Worm (Caenorhabditis elegans) whole organism, early embryonic: ENCODE results near the gene srz-69.

Experiments
- B0310.2 ChIP-seq: sonication (generic microtip); optimal IDR thresholded peaks from 2 replicates; lab custom pipeline; 2016; ENCODE audit warnings: mild to moderate bottlenecking, missing genetic modification characterization, missing compliant biosample characterization
- F13C5.2 ChIP-seq: sonication (generic microtip); optimal IDR thresholded peaks from 2 replicates; lab custom pipeline; 2017; ENCODE audit warnings: mild to moderate bottlenecking, missing genetic modification characterization, inconsistent platforms, missing compliant biosample characterization
- aly-1 ChIP-seq: sonication (generic microtip); optimal IDR thresholded peaks from 2 replicates; lab custom pipeline; 2016; ENCODE audit warnings: missing genetic modification characterization, missing compliant biosample characterization
- ama-1 ChIP-seq: fragments of 150-350 bp; optimal IDR thresholded peaks from 2 replicates; lab custom pipeline; 2014
- ceh-13 ChIP-seq: fragments of 200-800 bp; sonication (Bioruptor generic); optimal IDR thresholded peaks from 2 replicates; lab custom pipeline; 2018; ENCODE audit warnings: mild to moderate bottlenecking, missing genetic modification characterization, missing compliant biosample characterization
- ceh-36 ChIP-seq: sonication (generic microtip); optimal IDR thresholded peaks from 2 replicates; lab custom pipeline; 2016; ENCODE audit warnings: missing genetic modification characterization, inconsistent platforms, missing compliant biosample characterization
- ets-7 ChIP-seq: sonication (generic microtip); optimal IDR thresholded peaks from 2 replicates; lab custom pipeline; 2016; ENCODE audit warnings: missing genotype, missing genetic modification characterization, missing compliant biosample characterization
- flt-1 ChIP-seq: fragments of 200-800 bp; sonication (Bioruptor generic); IDR thresholded peaks from 2 replicates; pipeline ENCODE4 v1.3.6; 2022; ENCODE audit warnings: missing genetic modification characterization, missing compliant biosample characterization
- hmbx-1 ChIP-seq: sonication (generic microtip); optimal IDR thresholded peaks from 2 replicates; lab custom pipeline; 2016; ENCODE audit warnings: mild to moderate bottlenecking, missing genetic modification characterization, missing compliant biosample characterization
- hmg-4 ChIP-seq: fragments of 200-800 bp; sonication (Bioruptor generic); optimal IDR thresholded peaks from 2 replicates; lab custom pipeline; 2018; ENCODE audit warnings: mild to moderate bottlenecking, missing genetic modification characterization, missing compliant biosample characterization
- hnd-1 ChIP-seq: sonication (generic microtip); optimal IDR thresholded peaks from 2 replicates; lab custom pipeline; 2016; ENCODE audit warnings: missing genetic modification characterization, missing compliant biosample characterization
- pes-1 ChIP-seq: fragments of 200-800 bp; sonication (Bioruptor generic); IDR thresholded peaks from 2 replicates; pipeline ENCODE4 v1.3.6; 2022; ENCODE audit warnings: missing genetic modification reagents, missing genetic modification characterization, missing compliant biosample characterization
- scrt-1 ChIP-seq: fragments of 200-800 bp; sonication (Bioruptor generic); IDR thresholded peaks from 2 replicates; pipeline ENCODE4 v1.3.6; 2022; ENCODE audit warnings: missing genetic modification characterization, missing compliant biosample characterization
- sea-1 ChIP-seq: fragments of 200-800 bp; sonication (Bioruptor generic); conservative IDR thresholded peaks from 2 replicates; pipeline ENCODE4 v1.3.6; 2022; ENCODE audit warnings: missing genetic modification characterization, missing compliant biosample characterization
- tbx-11 ChIP-seq: fragments of 200-800 bp; sonication (Bioruptor generic); IDR thresholded peaks from 2 replicates; pipeline ENCODE4 v1.3.6; 2022; ENCODE audit warnings: missing genetic modification characterization, missing compliant biosample characterization
- tbx-37 ChIP-seq: fragments of 200-800 bp; sonication (Bioruptor generic); conservative IDR thresholded peaks from 2 replicates; pipeline ENCODE4 v1.3.6; 2022; ENCODE audit warnings: missing genetic modification reagents, missing genetic modification characterization, missing compliant biosample characterization
- tra-4 ChIP-seq: sonication (generic microtip); optimal IDR thresholded peaks from 2 replicates; lab custom pipeline; 2017; ENCODE audit warnings: missing genetic modification characterization, missing compliant biosample characterization

Gene srz-69

ce11 chrIV:3519352-3519751, 42.3 kb upstream of the srz-69 start:
- TF ChIP-seq aly-1 (tag; lab: Kevin White, UChicago) (no peak), ceh-13 (GFP tag; lab: Kevin White, UChicago) (no peak), tbx-11 (GFP tag; lab: Robert Waterston, UW) (no peak), hmg-4 (GFP tag; lab: Kevin White, UChicago) (no peak), tbx-37 (GFP tag; lab: Robert Waterston, UW) (no peak)

- TF ChIP-seq tra-4 (tag; lab: Kevin White, UChicago) = no peak
- TF ChIP-seq tbx-11 (GFP tag; lab: Robert Waterston, UW) = no peak
- TF ChIP-seq hnd-1 = no peak
- no peak for TF ChIP-seq hmg-4 (GFP tag; lab: Kevin White, UChicago)
- no peak for TF ChIP-seq scrt-1 (GFP tag; lab: Robert Waterston, UW)
- no peak for TF ChIP-seq B0310.2 (tag; lab: Kevin White, UChicago)
- TF ChIP-seq ets-7 = no peak
- TF ChIP-seq hmbx-1 (tag; lab: Kevin White, UChicago) = no peak
- TF ChIP-seq pes-1 (GFP tag; lab: Robert Waterston, UW) = no peak
- TF ChIP-seq aly-1 (tag; lab: Kevin White, UChicago) = no peak
- TF ChIP-seq tbx-37 (GFP tag; lab: Robert Waterston, UW) = no peak
- TF ChIP-seq flt-1 (GFP tag; lab: Robert Waterston, UW) = no peak
Measured at ce11 chrIV:3517582-3517981, 40.6 kb upstream of the srz-69 start.

ce11 chrIV:3516586-3516985, 39.6 kb upstream of the srz-69 start, which contains the start of gene unc-33:
unc-33 (plus strand) TSS chrIV:3516886.
- no peak for TF ChIP-seq hmg-4 (GFP tag; lab: Kevin White, UChicago)
- TF ChIP-seq B0310.2 (tag; lab: Kevin White, UChicago) = no peak
- TF ChIP-seq F13C5.2 = no peak
- no peak for TF ChIP-seq tra-4 (tag; lab: Kevin White, UChicago)
- TF ChIP-seq tbx-37 (GFP tag; lab: Robert Waterston, UW) = no peak
- TF ChIP-seq hnd-1 = no peak
- no peak for TF ChIP-seq sea-1 (GFP tag; lab: Robert Waterston, UW)
- TF ChIP-seq pes-1 (GFP tag; lab: Robert Waterston, UW) = no peak
- TF ChIP-seq ets-7 = no peak
- no peak for TF ChIP-seq ama-1 (lab: Kevin White, UChicago)
- TF ChIP-seq aly-1 (tag; lab: Kevin White, UChicago) = no peak
- no peak for TF ChIP-seq scrt-1 (GFP tag; lab: Robert Waterston, UW)

- TF ChIP-seq pes-1 (GFP tag; lab: Robert Waterston, UW) (no peak), hmg-4 (GFP tag; lab: Kevin White, UChicago) (peak; percentile 65), B0310.2 (tag; lab: Kevin White, UChicago) (no peak)
Measured at ce11 chrIV:3515412-3516046, 38.5 kb upstream of the srz-69 start.

ce11 chrIV:3514467-3514866, 37.4 kb upstream of the srz-69 start, which contains the start of gene tsg-101:
tsg-101 (minus strand) TSS chrIV:3514567.
- TF ChIP-seq flt-1 (GFP tag; lab: Robert Waterston, UW) = no peak
- TF ChIP-seq ama-1 (lab: Kevin White, UChicago) = no peak
- no peak for TF ChIP-seq scrt-1 (GFP tag; lab: Robert Waterston, UW)
- TF ChIP-seq F13C5.2 = no peak
- TF ChIP-seq tbx-11 (GFP tag; lab: Robert Waterston, UW) = no peak
- no peak for TF ChIP-seq ceh-13 (GFP tag; lab: Kevin White, UChicago)
- no peak for TF ChIP-seq hmbx-1 (tag; lab: Kevin White, UChicago)
- no peak for TF ChIP-seq tbx-37 (GFP tag; lab: Robert Waterston, UW)
- no peak for TF ChIP-seq ceh-36 (tag; lab: Kevin White, UChicago)
- no peak for TF ChIP-seq hnd-1

- TF ChIP-seq scrt-1 (GFP tag; lab: Robert Waterston, UW) (no peak), aly-1 (tag; lab: Kevin White, UChicago) (no peak), hnd-1 (no peak), tbx-37 (GFP tag; lab: Robert Waterston, UW) (no peak), F13C5.2 (no peak), B0310.2 (tag; lab: Kevin White, UChicago) (no peak), ama-1 (lab: Kevin White, UChicago) (no peak), ceh-13 (GFP tag; lab: Kevin White, UChicago) (no peak), flt-1 (GFP tag; lab: Robert Waterston, UW) (no peak), hmg-4 (GFP tag; lab: Kevin White, UChicago) (no peak), sea-1 (GFP tag; lab: Robert Waterston, UW) (no peak), tra-4 (tag; lab: Kevin White, UChicago) (no peak), pes-1 (GFP tag; lab: Robert Waterston, UW) (no peak), ceh-36 (tag; lab: Kevin White, UChicago) (no peak)
Measured at ce11 chrIV:3509477-3510063, 32.5 kb upstream of the srz-69 start, which contains the start of gene ced-10. ced-10 (minus strand) TSS chrIV:3509527.

ce11 chrIV:3505940-3506339, 28.9 kb upstream of the srz-69 start:
- peak; percentile 41 for TF ChIP-seq ama-1 (lab: Kevin White, UChicago)
- no peak for TF ChIP-seq sea-1 (GFP tag; lab: Robert Waterston, UW)

ce11 chrIV:3504144-3504543, 27.1 kb upstream of the srz-69 start, which contains the start of gene srz-83:
srz-83 (plus strand) TSS chrIV:3504444.
- no peak for TF ChIP-seq scrt-1 (GFP tag; lab: Robert Waterston, UW)
- TF ChIP-seq tra-4 (tag; lab: Kevin White, UChicago) = no peak
- TF ChIP-seq pes-1 (GFP tag; lab: Robert Waterston, UW) = no peak
- no peak for TF ChIP-seq ets-7
- TF ChIP-seq tbx-37 (GFP tag; lab: Robert Waterston, UW) = no peak
- no peak for TF ChIP-seq ama-1 (lab: Kevin White, UChicago)
- TF ChIP-seq hmg-4 (GFP tag; lab: Kevin White, UChicago) = no peak
- no peak for TF ChIP-seq hnd-1
- no peak for TF ChIP-seq F13C5.2
- no peak for TF ChIP-seq B0310.2 (tag; lab: Kevin White, UChicago)
- TF ChIP-seq ceh-13 (GFP tag; lab: Kevin White, UChicago) = no peak
- TF ChIP-seq aly-1 (tag; lab: Kevin White, UChicago) = no peak
- TF ChIP-seq ceh-36 (tag; lab: Kevin White, UChicago) = no peak
- no peak for TF ChIP-seq sea-1 (GFP tag; lab: Robert Waterston, UW)
- TF ChIP-seq hmbx-1 (tag; lab: Kevin White, UChicago) = no peak
- TF ChIP-seq tbx-11 (GFP tag; lab: Robert Waterston, UW) = no peak
